Worm (Caenorhabditis elegans) whole organism, L4 larva: Measurements from ENCODE around the gene F55C5.17.
A peak's percentile ranks its signal among the peaks of the same experiment; 100 is the strongest.

Source experiments
- D1046.2 ChIP-seq: fragments of 200-800 bp; sonication (Bioruptor generic); IDR thresholded peaks from 2 replicates; pipeline ENCODE4 v1.3.6; 2022; ENCODE audit warnings: missing genetic modification characterization, missing compliant biosample characterization
- T20F7.1 ChIP-seq: fragments of 200-800 bp; sonication (Bioruptor generic); optimal IDR thresholded peaks from 2 replicates; lab custom pipeline; 2018; ENCODE audit warnings: mild to moderate bottlenecking, missing genetic modification characterization, missing compliant biosample characterization
- Y105C5A.15 ChIP-seq: fragments of 200-800 bp; sonication (Bioruptor generic); IDR thresholded peaks from 2 replicates; pipeline ENCODE4 v1.3.6; 2022; ENCODE audit warnings: missing genetic modification characterization, missing compliant biosample characterization
- Y75B8A.6 ChIP-seq: fragments of 200-800 bp; sonication (Bioruptor generic); IDR thresholded peaks from 2 replicates; pipeline ENCODE4 v1.3.6; 2022; ENCODE audit warnings: missing genetic modification reagents, missing genetic modification characterization, missing compliant biosample characterization
- ZK337.2 ChIP-seq: fragments of 200-800 bp; sonication (Bioruptor generic); IDR thresholded peaks from 2 replicates; pipeline ENCODE4 v1.3.6; 2022; ENCODE audit warnings: missing genetic modification reagents, missing genetic modification characterization, missing compliant biosample characterization
- ZK546.5 ChIP-seq, 2 experiments: sonication (generic microtip); optimal IDR thresholded peaks; 2 replicates each; lab custom pipeline; 2017; ENCODE audit warnings: missing biosample characterization in 2 of 2, missing genetic modification characterization in 2 of 2
- ceh-20 ChIP-seq: fragments of 200-800 bp; sonication (Bioruptor generic); IDR thresholded peaks from 2 replicates; pipeline ENCODE4 v1.3.6; 2022; ENCODE audit warnings: missing genetic modification reagents, missing genetic modification characterization, missing compliant biosample characterization
- ces-1 ChIP-seq: fragments of 150-350 bp; sonication (generic microtip); optimal IDR thresholded peaks from 4 replicates; lab custom pipeline; 2014; ENCODE audit warnings: missing biosample characterization, missing genetic modification reagents, missing genetic modification characterization
- cey-2 ChIP-seq: sonication (generic microtip); optimal IDR thresholded peaks from 3 replicates; lab custom pipeline; 2017; ENCODE audit warnings: missing genetic modification characterization, mild to moderate bottlenecking, missing compliant biosample characterization, antibody characterized with exemption, borderline replicate concordance; ENCODE audit not compliant: insufficient read depth
- daf-16 ChIP-seq, 3 experiments: sonication (generic microtip); optimal IDR thresholded peaks; 2 replicates each; lab custom pipeline; 2016 to 2017; ENCODE audit warnings: missing genetic modification characterization in 3 of 3, missing genetic modification reagents in 3 of 3, mild to moderate bottlenecking in 2 of 3, missing compliant biosample characterization in 2 of 3, missing biosample characterization in 1 of 3, moderate library complexity in 1 of 3
- daf-8 ChIP-seq: fragments of 200-800 bp; sonication (Bioruptor generic); IDR thresholded peaks from 2 replicates; pipeline ENCODE4 v1.3.6; 2022; ENCODE audit warnings: missing genetic modification characterization, missing compliant biosample characterization
- dmd-8 ChIP-seq: fragments of 200-800 bp; sonication (Bioruptor generic); IDR thresholded peaks from 2 replicates; pipeline ENCODE4 v1.3.6; 2022; ENCODE audit warnings: missing genetic modification characterization, missing compliant biosample characterization
- dpl-1 ChIP-seq: fragments of 150-350 bp; optimal IDR thresholded peaks from 2 replicates; lab custom pipeline; 2014; ENCODE audit warnings: missing biosample characterization, missing genetic modification reagents, missing genetic modification characterization
- dve-1 ChIP-seq: sonication (generic microtip); optimal IDR thresholded peaks from 2 replicates; lab custom pipeline; 2017; ENCODE audit warnings: antibody characterized with exemption, mild to moderate bottlenecking, missing genetic modification characterization, missing compliant biosample characterization; ENCODE audit not compliant: insufficient read depth
- egl-27 ChIP-seq: sonication (generic microtip); optimal IDR thresholded peaks from 3 replicates; lab custom pipeline; 2017; ENCODE audit warnings: missing biosample characterization, missing genetic modification reagents, missing genetic modification characterization
- egl-43 ChIP-seq: fragments of 200-800 bp; sonication (Bioruptor generic); IDR thresholded peaks from 2 replicates; pipeline ENCODE4 v1.3.6; 2022; ENCODE audit warnings: missing genetic modification reagents, missing genetic modification characterization, missing compliant biosample characterization
- fos-1 ChIP-seq: fragments of 150-350 bp; optimal IDR thresholded peaks from 2 replicates; lab custom pipeline; 2014; ENCODE audit warnings: missing biosample characterization, missing genetic modification characterization
- hlh-11 ChIP-seq: fragments of 200-800 bp; sonication (Bioruptor generic); optimal IDR thresholded peaks from 2 replicates; lab custom pipeline; 2018; ENCODE audit warnings: mild to moderate bottlenecking, missing genetic modification characterization, missing compliant biosample characterization
- hlh-30 ChIP-seq: sonication (generic microtip); optimal IDR thresholded peaks from 2 replicates; lab custom pipeline; 2017; ENCODE audit warnings: antibody characterized with exemption, mild to moderate bottlenecking, missing genetic modification characterization, missing compliant biosample characterization; ENCODE audit not compliant: insufficient read depth
- jun-1 ChIP-seq: fragments of 150-350 bp; optimal IDR thresholded peaks from 2 replicates; lab custom pipeline; 2014; ENCODE audit warnings: missing biosample characterization, missing genetic modification reagents, missing genetic modification characterization
- lim-7 ChIP-seq: fragments of 200-800 bp; sonication (Bioruptor generic); IDR thresholded peaks from 2 replicates; pipeline ENCODE4 v1.3.6; 2022; ENCODE audit warnings: missing genetic modification characterization, missing compliant biosample characterization
- lin-15B ChIP-seq: fragments of 150-350 bp; sonication (generic microtip); optimal IDR thresholded peaks from 3 replicates; lab custom pipeline; 2014; ENCODE audit warnings: missing biosample characterization, missing genetic modification characterization
- lin-29 ChIP-seq: fragments of 200-800 bp; sonication (Bioruptor generic); IDR thresholded peaks from 2 replicates; pipeline ENCODE4 v1.3.6; 2022; ENCODE audit warnings: missing genetic modification reagents, missing genetic modification characterization, missing compliant biosample characterization
- lin-38 ChIP-seq: fragments of 200-800 bp; sonication (Bioruptor generic); IDR thresholded peaks from 2 replicates; pipeline ENCODE4 v1.3.6; 2022; ENCODE audit warnings: missing genetic modification reagents, missing genetic modification characterization, missing compliant biosample characterization
- lsy-2 ChIP-seq, 2 experiments: fragments of 150-350 bp in 1 of 2; sonication (generic microtip) in 1 of 2; optimal IDR thresholded peaks; 2 replicates each; lab custom pipeline; 2014 to 2017; ENCODE audit warnings: missing biosample characterization in 2 of 2, missing genetic modification characterization in 2 of 2
- mdt-29 ChIP-seq: fragments of 200-800 bp; sonication (Bioruptor generic); IDR thresholded peaks from 2 replicates; pipeline ENCODE4 v1.3.6; 2022; ENCODE audit warnings: missing genetic modification reagents, missing genetic modification characterization, missing compliant biosample characterization
- mep-1 ChIP-seq: fragments of 150-350 bp; sonication (generic microtip); optimal IDR thresholded peaks from 3 replicates; lab custom pipeline; 2014; ENCODE audit warnings: missing biosample characterization, missing genetic modification characterization
- mes-2 ChIP-seq: sonication (generic microtip); optimal IDR thresholded peaks from 2 replicates; lab custom pipeline; 2016; ENCODE audit warnings: missing genotype, mild to moderate bottlenecking, missing genetic modification characterization, missing compliant biosample characterization; ENCODE audit not compliant: poor library complexity, severe bottlenecking
- mxl-2 ChIP-seq: fragments of 200-800 bp; sonication (Bioruptor generic); conservative IDR thresholded peaks from 2 replicates; pipeline ENCODE4 v1.3.6; 2022; ENCODE audit warnings: missing genetic modification reagents, missing genetic modification characterization, missing compliant biosample characterization
- nhr-10 ChIP-seq: fragments of 150-350 bp; optimal IDR thresholded peaks from 2 replicates; lab custom pipeline; 2014; ENCODE audit warnings: missing biosample characterization, missing genetic modification characterization
- nhr-102 ChIP-seq: sonication (generic microtip); optimal IDR thresholded peaks from 2 replicates; lab custom pipeline; 2016; ENCODE audit warnings: mild to moderate bottlenecking, missing genetic modification characterization, moderate library complexity, missing compliant biosample characterization
- nhr-237 ChIP-seq: sonication (generic microtip); optimal IDR thresholded peaks from 2 replicates; lab custom pipeline; 2017; ENCODE audit warnings: missing biosample characterization, missing genetic modification characterization
- nhr-25 ChIP-seq: sonication (generic microtip); optimal IDR thresholded peaks from 2 replicates; lab custom pipeline; 2017; ENCODE audit warnings: missing genetic modification characterization, mild to moderate bottlenecking, missing compliant biosample characterization, antibody characterized with exemption, moderate library complexity, borderline replicate concordance; ENCODE audit not compliant: insufficient read depth
- nhr-28 ChIP-seq: fragments of 150-350 bp; optimal IDR thresholded peaks from 2 replicates; lab custom pipeline; 2014; ENCODE audit warnings: missing biosample characterization, missing genetic modification characterization
- nhr-41 ChIP-seq: fragments of 200-800 bp; sonication (Bioruptor generic); IDR thresholded peaks from 2 replicates; pipeline ENCODE4 v1.3.6; 2022; ENCODE audit warnings: missing genetic modification reagents, missing genetic modification characterization, missing compliant biosample characterization
- nhr-6 ChIP-seq: fragments of 150-350 bp; optimal IDR thresholded peaks from 2 replicates; lab custom pipeline; 2014; ENCODE audit warnings: missing biosample characterization, missing genetic modification characterization
- nhr-76 ChIP-seq: fragments of 150-350 bp; optimal IDR thresholded peaks from 2 replicates; lab custom pipeline; 2014; ENCODE audit warnings: missing biosample characterization, missing genetic modification characterization
- nhr-77 ChIP-seq: fragments of 150-350 bp; optimal IDR thresholded peaks from 2 replicates; lab custom pipeline; 2014; ENCODE audit warnings: missing biosample characterization, missing genetic modification characterization
- pha-4 ChIP-seq, 2 experiments: fragments of 150-350 bp in 1 of 2; fragments of 200-800 bp in 1 of 2; sonication (Bioruptor generic) in 1 of 2; IDR thresholded peaks in 1 of 2; optimal IDR thresholded peaks in 1 of 2; 2 replicates each; pipeline versions ENCODE4 v1.3.6 to Lab custom; 2014 to 2022; ENCODE audit warnings: missing genetic modification characterization in 2 of 2, missing genetic modification reagents in 2 of 2, missing biosample characterization in 1 of 2, missing compliant biosample characterization in 1 of 2
- sdz-12 ChIP-seq: fragments of 200-800 bp; sonication (Bioruptor generic); optimal IDR thresholded peaks from 2 replicates; lab custom pipeline; 2018; ENCODE audit warnings: mild to moderate bottlenecking, missing genetic modification characterization, missing compliant biosample characterization
- set-16 ChIP-seq: fragments of 200-800 bp; sonication (Bioruptor generic); IDR thresholded peaks from 2 replicates; pipeline ENCODE4 v1.3.6; 2022; ENCODE audit warnings: missing genetic modification reagents, missing genetic modification characterization, missing compliant biosample characterization
- snpc-1.2 ChIP-seq: fragments of 200-800 bp; sonication (Bioruptor generic); IDR thresholded peaks from 2 replicates; pipeline ENCODE4 v1.3.6; 2022; ENCODE audit warnings: missing genetic modification reagents, missing genetic modification characterization, missing compliant biosample characterization
- spr-1 ChIP-seq: sonication (generic microtip); optimal IDR thresholded peaks from 2 replicates; lab custom pipeline; 2016; ENCODE audit warnings: mild to moderate bottlenecking, missing genetic modification characterization, missing compliant biosample characterization
- unc-62 ChIP-seq, 3 experiments: fragments of 150-350 bp in 1 of 3; sonication (generic microtip); optimal IDR thresholded peaks in 2 of 3; peaks in 1 of 3; 1 replicate in 1 of 3; 2 replicates in 2 of 3; lab custom pipeline; 2014 to 2017; ENCODE audit warnings: missing biosample characterization in 3 of 3, missing genetic modification characterization in 3 of 3, missing genetic modification reagents in 3 of 3, missing genotype in 1 of 3
- vab-7 ChIP-seq: fragments of 200-800 bp; sonication (Bioruptor generic); IDR thresholded peaks from 2 replicates; pipeline ENCODE4 v1.3.6; 2022; ENCODE audit warnings: missing genetic modification reagents, missing genetic modification characterization, missing compliant biosample characterization
- zfp-2 ChIP-seq: sonication (generic microtip); optimal IDR thresholded peaks from 2 replicates; lab custom pipeline; 2016; ENCODE audit warnings: mild to moderate bottlenecking, missing genetic modification characterization, missing compliant biosample characterization
- zip-11 ChIP-seq: fragments of 200-800 bp; sonication (Bioruptor generic); IDR thresholded peaks from 2 replicates; pipeline ENCODE4 v1.3.6; 2022; ENCODE audit warnings: missing genetic modification characterization, missing compliant biosample characterization
- ztf-11 ChIP-seq: fragments of 150-350 bp; optimal IDR thresholded peaks from 2 replicates; lab custom pipeline; 2014; ENCODE audit warnings: missing biosample characterization, missing genetic modification characterization
- ztf-7 ChIP-seq: fragments of 150-350 bp; optimal IDR thresholded peaks from 2 replicates; lab custom pipeline; 2014; ENCODE audit warnings: missing biosample characterization, missing genetic modification characterization

The F55C5.17 gene

ce11 chrV:12288577-12288976 is 13.8 kb upstream of the F55C5.17 start, which contains the start of gene rskd-1:
Gene rskd-1, minus strand, starts transcription at chrV:12288615.
- TF ChIP-seq nhr-25 (tag; lab: Kevin White, UChicago) (no peak), nhr-77 (no peak), hlh-30 (tag; lab: Kevin White, UChicago) (peak; percentile 38), unc-62 (GFP tag; optimal IDR thresholded peaks at IDR 0.05 in 1 of 2; lab: Kevin White, UChicago) (no peak), unc-62 (tag; optimal IDR thresholded peaks at IDR 0.05; lab: Kevin White, UChicago) (no peak), set-16 (GFP tag; lab: Robert Waterston, UW) (no peak), vab-7 (GFP tag; lab: Robert Waterston, UW) (no peak), mxl-2 (GFP tag; lab: Robert Waterston, UW) (no peak), dpl-1 (GFP tag; lab: Kevin White, UChicago) (peak; percentile 1), sdz-12 (GFP tag; lab: Kevin White, UChicago) (no peak), lin-38 (GFP tag; lab: Robert Waterston, UW) (peak; percentile 9; the same call in 1 of the 2 replicates), nhr-237 (tag; lab: Kevin White, UChicago) (no peak), nhr-41 (GFP tag; lab: Robert Waterston, UW) (no peak), snpc-1.2 (GFP tag; lab: Robert Waterston, UW) (no peak), nhr-76 (no peak), hlh-11 (tag; lab: Kevin White, UChicago) (no peak), D1046.2 (GFP tag; lab: Robert Waterston, UW) (no peak), spr-1 (tag; lab: Kevin White, UChicago) (no peak), lsy-2 (tag; optimal IDR thresholded peaks at IDR 0.05; lab: Kevin White, UChicago) (peak in 1 of 2 experiments; percentile 40), mes-2 (tag; lab: Kevin White, UChicago) (no peak), ZK546.5 (tag; optimal IDR thresholded peaks at IDR 0.05; lab: Kevin White, UChicago) (no peak), fos-1 (no peak), lin-29 (no peak), daf-8 (GFP tag; lab: Robert Waterston, UW) (no peak), nhr-28 (tag; lab: Kevin White, UChicago) (no peak), ceh-20 (no peak), jun-1 (tag; lab: Kevin White, UChicago) (no peak), ztf-7 (tag; lab: Kevin White, UChicago) (no peak), ztf-11 (tag; lab: Kevin White, UChicago) (no peak), pha-4 (GFP tag; IDR thresholded peaks at IDR 0.05; lab: Robert Waterston, UW) (no peak), pha-4 (tag; optimal IDR thresholded peaks at IDR 0.05; lab: Kevin White, UChicago) (peak; percentile 78), dve-1 (tag; lab: Kevin White, UChicago) (peak; percentile 17), nhr-6 (tag; lab: Kevin White, UChicago) (peak; percentile 76), daf-16 (GFP tag; optimal IDR thresholded peaks at IDR 0.05; lab: Kevin White, UChicago) (peak in 1 of 2 experiments; percentile 10), daf-16 (tag; optimal IDR thresholded peaks at IDR 0.05; lab: Kevin White, UChicago) (peak; percentile 73), T20F7.1 (GFP tag; lab: Kevin White, UChicago) (peak; percentile 40), zfp-2 (no peak), egl-27 (tag; lab: Kevin White, UChicago) (no peak), dmd-8 (GFP tag; lab: Robert Waterston, UW) (no peak), nhr-10 (no peak), mep-1 (peak; percentile 32), Y105C5A.15 (GFP tag; lab: Robert Waterston, UW) (no peak)

ce11 chrV:12291587-12291986 is 10.8 kb upstream of the F55C5.17 start, which contains the start of the genes srpa-68 and srh-16:
Gene srpa-68, minus strand, starts transcription at chrV:12291658.
Gene srh-16, plus strand, starts transcription at chrV:12291861.
- TF ChIP-seq zfp-2 (no peak), mep-1 (peak; percentile 90), egl-43 (GFP tag; lab: Robert Waterston, UW) (0 out of 2 replicates have a peak, but pooled peaks have one; percentile 53), zip-11 (no peak), cey-2 (tag; lab: Kevin White, UChicago) (no peak), Y75B8A.6 (GFP tag; lab: Robert Waterston, UW) (no peak), lim-7 (no peak), nhr-28 (tag; lab: Kevin White, UChicago) (peak; percentile 72), mdt-29 (GFP tag; lab: Robert Waterston, UW) (0 out of 2 replicates have a peak, but pooled peaks have one; percentile 26), lin-15B (tag; lab: Kevin White, UChicago) (peak; percentile 37), nhr-102 (peak; percentile 93), ceh-20 (peak; percentile 87), ZK337.2 (no peak), ces-1 (GFP tag; lab: Kevin White, UChicago) (no peak)
